Fruit fly (Drosophila melanogaster): ENCODE results near the gene bard.

The bard gene

DNA sequence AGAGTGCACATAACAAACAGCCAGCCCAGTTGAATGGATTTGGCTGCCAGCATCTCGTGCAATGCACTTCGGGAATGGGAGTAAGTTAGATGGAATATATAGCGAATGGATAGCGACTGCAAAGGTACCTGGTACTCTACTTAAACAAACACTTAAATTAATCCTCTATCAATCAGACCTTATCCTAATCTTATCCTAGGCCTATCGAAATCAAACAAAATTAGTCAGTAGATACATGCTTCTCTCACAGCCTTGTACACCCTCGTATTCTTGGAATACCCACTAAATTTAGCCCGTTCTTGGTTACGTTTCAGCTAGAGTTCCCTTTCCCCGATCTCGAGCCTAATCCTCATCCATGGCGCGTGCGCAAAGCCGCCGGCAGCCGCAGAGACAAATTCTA lies 20.3 kb upstream of the bard start:
- TF ChIP-seq CG12768 (GFP tag; optimal IDR thresholded peaks at IDR 0.05) (no peak), Hr96 (GFP tag; optimal IDR thresholded peaks at IDR 0.05) (no peak), CG7045 (GFP tag; optimal IDR thresholded peaks at IDR 0.05) (no peak)

DNA sequence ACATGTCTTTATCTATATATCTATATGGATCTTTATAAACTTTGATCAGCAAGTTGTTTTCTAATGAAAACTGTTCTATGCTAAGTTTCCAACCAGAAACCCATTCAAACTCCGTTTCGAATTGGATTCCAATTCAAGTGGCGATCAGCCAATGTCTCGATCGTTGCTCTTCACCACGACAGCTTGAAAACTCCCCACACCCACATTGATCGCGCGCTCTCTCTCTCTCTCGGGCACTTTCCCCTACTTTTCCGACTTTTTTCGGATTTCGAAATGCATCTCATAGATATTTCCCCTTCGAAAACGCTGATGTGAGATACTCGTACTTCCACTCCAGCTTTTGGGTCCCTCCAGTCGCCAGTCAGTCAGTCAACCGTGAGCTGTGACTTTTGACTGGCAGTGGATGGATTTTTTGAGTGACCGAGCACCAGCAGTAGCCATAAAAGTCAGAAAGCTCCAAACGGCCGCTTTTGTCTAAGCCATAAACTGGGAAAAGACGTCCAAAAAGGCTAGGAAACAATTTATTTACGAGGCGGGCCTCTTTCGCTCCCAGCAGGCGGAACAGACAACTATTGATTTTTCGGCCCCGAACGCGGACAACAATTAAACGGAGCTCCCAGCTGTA lies 17.6 kb upstream of the bard start:
- TF ChIP-seq pad (GFP tag; optimal IDR thresholded peaks at IDR 0.05) (peak; percentile 92), toe (GFP tag; optimal IDR thresholded peaks at IDR 0.05) (no peak)

dm6 chr3R:18064369-18064768 lies 16.5 kb upstream of the bard start:
- TF ChIP-seq CG1620 (GFP tag; optimal IDR thresholded peaks at IDR 0.05) (no peak), kay (GFP tag; ENCODE audit: borderline replicate concordance) (no peak), bab1 (GFP tag; optimal IDR thresholded peaks at IDR 0.05) (no peak), Crg-1 (GFP tag; optimal IDR thresholded peaks at IDR 0.05) (no peak), tj (GFP tag; optimal IDR thresholded peaks at IDR 0.05) (no peak), pad (GFP tag; optimal IDR thresholded peaks at IDR 0.05) (no peak), cnc (optimal IDR thresholded peaks at IDR 0.05) (no peak), Clk (GFP tag; optimal IDR thresholded peaks at IDR 0.05) (no peak), toe (GFP tag; optimal IDR thresholded peaks at IDR 0.05) (no peak), CG14711 (tag; optimal IDR thresholded peaks at IDR 0.05) (no peak), CG11617 (GFP tag; optimal IDR thresholded peaks at IDR 0.05) (no peak), Hr96 (GFP tag; optimal IDR thresholded peaks at IDR 0.05) (no peak), Mnt (GFP tag; optimal IDR thresholded peaks at IDR 0.05) (no peak)

dm6 chr3R:18067930-18068329 lies 12.9 kb upstream of the bard start:
- no peak for TF ChIP-seq CG1620 (GFP tag; optimal IDR thresholded peaks at IDR 0.05)
- TF ChIP-seq bab1 (GFP tag; optimal IDR thresholded peaks at IDR 0.05), result no peak
- TF ChIP-seq CG14711 (tag; optimal IDR thresholded peaks at IDR 0.05), result no peak
- no peak for TF ChIP-seq CG7101 (tag; optimal IDR thresholded peaks at IDR 0.05)
- no peak for TF ChIP-seq cic (GFP tag; optimal IDR thresholded peaks at IDR 0.05)
- TF ChIP-seq Clk (GFP tag; optimal IDR thresholded peaks at IDR 0.05), result no peak
- TF ChIP-seq tj (GFP tag; optimal IDR thresholded peaks at IDR 0.05), result no peak
- no peak for TF ChIP-seq CG5204 (GFP tag; optimal IDR thresholded peaks at IDR 0.05)
- TF ChIP-seq ovo (GFP tag; optimal IDR thresholded peaks at IDR 0.05), result no peak

DNA sequence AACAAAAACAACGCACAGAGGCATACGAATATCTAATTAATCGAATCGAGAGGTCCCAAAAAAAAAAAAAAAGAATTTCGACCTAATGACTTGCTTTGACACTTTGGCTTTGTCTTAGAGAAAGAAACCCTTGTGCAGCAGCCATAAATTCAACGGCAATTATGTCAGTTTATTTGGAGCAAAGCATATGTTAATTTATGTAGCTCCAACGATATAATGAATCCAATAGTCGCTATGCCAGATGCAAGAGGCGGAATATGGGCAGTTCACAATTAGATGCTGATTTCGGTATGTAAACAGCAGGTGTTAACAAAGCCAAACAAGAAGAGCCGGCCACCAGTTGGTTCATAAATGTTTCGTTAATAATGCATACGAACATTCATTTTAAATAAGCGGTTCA lies 7.9 kb upstream of the bard start:
- TF ChIP-seq CG1620 (GFP tag; optimal IDR thresholded peaks at IDR 0.05), result no peak
- no peak for TF ChIP-seq ovo (GFP tag; optimal IDR thresholded peaks at IDR 0.05)
- no peak for TF ChIP-seq cic (GFP tag; optimal IDR thresholded peaks at IDR 0.05)
- no peak for TF ChIP-seq CG33017 (tag; optimal IDR thresholded peaks at IDR 0.05)
- TF ChIP-seq cnc (optimal IDR thresholded peaks at IDR 0.05), result no peak
- TF ChIP-seq pad (GFP tag; optimal IDR thresholded peaks at IDR 0.05), result no peak
- TF ChIP-seq CG5204 (GFP tag; optimal IDR thresholded peaks at IDR 0.05), result no peak
- TF ChIP-seq toe (GFP tag; optimal IDR thresholded peaks at IDR 0.05), result no peak
- no peak for TF ChIP-seq CG7101 (tag; optimal IDR thresholded peaks at IDR 0.05)
- TF ChIP-seq Hr96 (GFP tag; optimal IDR thresholded peaks at IDR 0.05), result no peak
- no peak for TF ChIP-seq tj (GFP tag; optimal IDR thresholded peaks at IDR 0.05)
- TF ChIP-seq CG14711 (tag; optimal IDR thresholded peaks at IDR 0.05), result no peak
- TF ChIP-seq Clk (GFP tag; optimal IDR thresholded peaks at IDR 0.05), result no peak
- TF ChIP-seq CG7045 (GFP tag; optimal IDR thresholded peaks at IDR 0.05), result no peak
- no peak for TF ChIP-seq CG11617 (GFP tag; optimal IDR thresholded peaks at IDR 0.05)
- TF ChIP-seq bab1 (GFP tag; optimal IDR thresholded peaks at IDR 0.05), result no peak
- TF ChIP-seq Mnt (GFP tag; optimal IDR thresholded peaks at IDR 0.05), result no peak

DNA sequence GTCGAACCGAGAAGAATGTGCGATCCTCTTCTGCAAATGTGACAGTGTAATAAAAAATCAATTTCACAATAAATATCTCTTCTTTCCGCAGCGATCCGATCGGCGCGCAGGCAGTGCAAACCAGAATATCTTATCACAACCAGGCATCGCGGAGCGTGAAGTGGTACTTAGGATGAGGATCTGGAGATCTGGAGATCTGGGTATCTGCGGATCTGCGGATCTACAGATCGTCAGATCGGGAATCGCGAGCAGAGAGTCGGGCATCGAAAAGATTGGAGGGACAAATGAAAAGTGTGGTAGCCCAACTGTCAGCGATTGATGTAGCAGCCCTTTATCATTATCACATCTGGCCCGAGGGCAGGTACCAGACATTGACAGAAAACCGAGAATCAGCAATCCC lies 5.8 kb upstream of the bard start:
- TF ChIP-seq ovo (GFP tag; optimal IDR thresholded peaks at IDR 0.05), result no peak

DNA sequence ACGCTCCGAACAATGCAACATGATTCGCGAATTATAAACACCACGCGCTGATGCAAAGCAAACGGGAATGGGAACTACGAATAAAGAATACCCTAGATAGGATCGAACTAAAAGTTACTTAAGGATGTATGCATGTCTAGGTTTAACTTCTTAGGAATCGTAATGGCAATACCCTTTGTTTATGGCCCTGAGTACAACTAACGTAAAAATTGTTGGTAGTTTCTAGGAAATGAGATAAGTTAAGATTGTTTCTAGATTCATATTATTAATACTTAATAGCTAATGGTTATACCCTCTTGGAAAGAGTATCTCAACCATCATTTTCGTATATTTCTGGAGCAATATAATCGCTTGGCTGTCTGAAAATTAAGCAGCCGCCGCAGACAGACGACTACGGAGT lies 2.8 kb upstream of the bard start:
- TF ChIP-seq CG7045 (GFP tag; optimal IDR thresholded peaks at IDR 0.05) (no peak), cnc (optimal IDR thresholded peaks at IDR 0.05) (no peak), pad (GFP tag; optimal IDR thresholded peaks at IDR 0.05) (no peak), CG7101 (tag; optimal IDR thresholded peaks at IDR 0.05) (no peak), ovo (GFP tag; optimal IDR thresholded peaks at IDR 0.05) (no peak), toe (GFP tag; optimal IDR thresholded peaks at IDR 0.05) (no peak), CG33017 (tag; optimal IDR thresholded peaks at IDR 0.05) (no peak), tj (GFP tag; optimal IDR thresholded peaks at IDR 0.05) (no peak), CG14711 (tag; optimal IDR thresholded peaks at IDR 0.05) (no peak), CG5204 (GFP tag; optimal IDR thresholded peaks at IDR 0.05) (no peak), Clk (GFP tag; optimal IDR thresholded peaks at IDR 0.05) (no peak), CG1620 (GFP tag; optimal IDR thresholded peaks at IDR 0.05) (no peak), Hr96 (GFP tag; optimal IDR thresholded peaks at IDR 0.05) (no peak), Mnt (GFP tag; optimal IDR thresholded peaks at IDR 0.05) (no peak), cic (GFP tag; optimal IDR thresholded peaks at IDR 0.05) (no peak), CG11617 (GFP tag; optimal IDR thresholded peaks at IDR 0.05) (no peak)

- TF ChIP-seq CG14711 (tag; optimal IDR thresholded peaks at IDR 0.05) (no peak), CG1620 (GFP tag; optimal IDR thresholded peaks at IDR 0.05) (no peak), Hr96 (GFP tag; optimal IDR thresholded peaks at IDR 0.05) (no peak), CG5204 (GFP tag; optimal IDR thresholded peaks at IDR 0.05) (no peak), Mnt (GFP tag; optimal IDR thresholded peaks at IDR 0.05) (no peak), ovo (GFP tag; optimal IDR thresholded peaks at IDR 0.05) (no peak), CG12768 (GFP tag; optimal IDR thresholded peaks at IDR 0.05) (no peak)
These were observed 2.4 kb downstream of the bard start for dm6 chr3R:18083297-18083696.

Data from whole organism, adult.